In the genomic region with DNA sequence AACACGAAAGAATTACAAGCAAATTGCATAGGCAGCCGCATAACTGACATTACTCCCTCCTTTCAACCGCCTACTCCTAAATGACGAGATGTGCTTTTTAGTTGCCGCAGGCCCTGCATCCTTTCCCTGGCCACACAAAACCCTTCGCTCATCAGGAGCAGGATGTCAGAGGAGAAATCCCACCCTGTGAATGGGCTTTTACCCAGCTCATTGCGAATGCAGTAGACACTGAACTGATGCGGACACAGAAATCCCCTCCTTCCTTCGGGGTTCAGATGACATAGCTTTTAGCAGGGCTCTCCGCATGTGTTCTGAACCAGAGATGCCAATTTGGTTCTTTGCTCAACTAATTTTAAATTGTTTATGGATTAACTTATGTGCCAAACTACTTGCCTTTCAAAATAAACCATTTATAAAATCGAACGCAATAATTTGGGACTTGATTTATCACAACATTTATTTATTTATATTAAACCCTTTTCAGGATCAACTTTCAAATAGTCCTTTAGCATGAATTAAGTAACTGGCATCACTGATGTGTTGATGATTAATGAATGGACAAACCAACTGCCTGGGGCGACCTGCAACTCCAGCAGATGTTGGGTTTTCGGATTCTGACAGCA, we compare ENCODE assay signal across 2 fruit fly cellular contexts.
TF ChIP-seq lines count a peak whose summit lies in the region.

No protein-coding gene starts in this region.

TF ChIP-seq in whole organism, embryonic, 481 proteins besides CTCF, POLR2A, EP300 and RAD21 (continued from another document):
- no peak for TF ChIP-seq nau (GFP tag; optimal IDR thresholded peaks at IDR 0.05; lab: Kevin White, UChicago)
- no peak for TF ChIP-seq ewg (GFP tag; optimal IDR thresholded peaks at IDR 0.05; lab: Kevin White, UChicago)
- peak; percentile 7 for TF ChIP-seq CG10979 (tag; optimal IDR thresholded peaks at IDR 0.05; lab: Kevin White, UChicago)
- TF ChIP-seq Fer1 (GFP tag; optimal IDR thresholded peaks at IDR 0.05; lab: Kevin White, UChicago), result peak; percentile 18
- no peak for TF ChIP-seq CG8290 (GFP tag; optimal IDR thresholded peaks at IDR 0.05; lab: Kevin White, UChicago)
- no peak for TF ChIP-seq CG8290 (tag; optimal IDR thresholded peaks at IDR 0.05; lab: Kevin White, UChicago)
- no peak for TF ChIP-seq CG6791 (GFP tag; IDR thresholded peaks at IDR 0.05; lab: Robert Waterston, UW; ENCODE audit: partially characterized antibody)
- peak in 1 of 3 experiments; percentile 27 for TF ChIP-seq Stat92E (GFP tag; optimal IDR thresholded peaks at IDR 0.05; lab: Kevin White, UChicago)
- TF ChIP-seq ci (GFP tag; IDR thresholded peaks at IDR 0.05; lab: Robert Waterston, UW), result no peak
- no peak for TF ChIP-seq CG16863 (GFP tag; optimal IDR thresholded peaks at IDR 0.05; lab: Kevin White, UChicago)
- no peak for TF ChIP-seq CG16815 (GFP tag; optimal IDR thresholded peaks at IDR 0.05; lab: Kevin White, UChicago)
- TF ChIP-seq her (GFP tag; optimal IDR thresholded peaks at IDR 0.05; lab: Kevin White, UChicago), result no peak
- TF ChIP-seq H2.0 (GFP tag; IDR thresholded peaks at IDR 0.05; lab: Robert Waterston, UW), result no peak
- peak; percentile 27 for TF ChIP-seq tap (tag; optimal IDR thresholded peaks at IDR 0.05; lab: Kevin White, UChicago)
- TF ChIP-seq toy (GFP tag; IDR thresholded peaks at IDR 0.05; lab: Robert Waterston, UW), result no peak
- TF ChIP-seq ash1 (GFP tag; optimal IDR thresholded peaks at IDR 0.05; lab: Kevin White, UChicago), result no peak
- TF ChIP-seq CG34224 (GFP tag; IDR thresholded peaks at IDR 0.05; lab: Robert Waterston, UW; ENCODE audit: partially characterized antibody), result no peak
- TF ChIP-seq CG2712 (tag; optimal IDR thresholded peaks at IDR 0.05; lab: Kevin White, UChicago), result peak; percentile 4
- peak; percentile 82 for TF ChIP-seq Sry-β (GFP tag; optimal IDR thresholded peaks at IDR 0.05; lab: Kevin White, UChicago)
- TF ChIP-seq run (tag; optimal IDR thresholded peaks at IDR 0.05; lab: Kevin White, UChicago), result no peak
- TF ChIP-seq Taf1 (GFP tag; IDR thresholded peaks at IDR 0.05; lab: Robert Waterston, UW), result no peak
- TF ChIP-seq CG2199 (GFP tag; IDR thresholded peaks at IDR 0.05; lab: Robert Waterston, UW), result peak; percentile 92; the same call in 2 of the 3 replicates
- no peak for TF ChIP-seq Dbx (GFP tag; IDR thresholded peaks at IDR 0.05; lab: Robert Waterston, UW)
- no peak for TF ChIP-seq HmgD (GFP tag; optimal IDR thresholded peaks at IDR 0.05; lab: Kevin White, UChicago)

TF ChIP-seq in whole organism, prepupa, 60 proteins besides CTCF, POLR2A, EP300 and RAD21 (continued from another document):
- TF ChIP-seq pdm3 (GFP tag; optimal IDR thresholded peaks at IDR 0.05; lab: Kevin White, UChicago) (no peak), Met (GFP tag; optimal IDR thresholded peaks at IDR 0.05; lab: Kevin White, UChicago) (peak; percentile 24), Blimp-1 (GFP tag; optimal IDR thresholded peaks at IDR 0.05; lab: Kevin White, UChicago) (no peak), Eip75B (GFP tag; optimal IDR thresholded peaks at IDR 0.05; lab: Kevin White, UChicago) (peak; percentile 27), CG15336 (GFP tag; IDR thresholded peaks at IDR 0.05; lab: Robert Waterston, UW) (no peak), CG6276 (GFP tag; optimal IDR thresholded peaks at IDR 0.05; lab: Kevin White, UChicago) (no peak), Sox102F (GFP tag; optimal IDR thresholded peaks at IDR 0.05; lab: Kevin White, UChicago) (no peak), eg (GFP tag; IDR thresholded peaks at IDR 0.05; lab: Robert Waterston, UW) (no peak), achi (GFP tag; optimal IDR thresholded peaks at IDR 0.05; lab: Kevin White, UChicago) (peak; percentile 3), vri (GFP tag; optimal IDR thresholded peaks at IDR 0.05; lab: Kevin White, UChicago) (no peak), esn (GFP tag; optimal IDR thresholded peaks at IDR 0.05; lab: Kevin White, UChicago) (peak; percentile 33), lz (GFP tag; optimal IDR thresholded peaks at IDR 0.05; lab: Kevin White, UChicago) (no peak), salr (GFP tag; optimal IDR thresholded peaks at IDR 0.05; lab: Kevin White, UChicago) (no peak), CG8319 (GFP tag; optimal IDR thresholded peaks at IDR 0.05; lab: Kevin White, UChicago) (no peak), CG31627 (GFP tag; optimal IDR thresholded peaks at IDR 0.05; lab: Kevin White, UChicago) (no peak), spab (GFP tag; optimal IDR thresholded peaks at IDR 0.05; lab: Kevin White, UChicago) (peak; percentile 6), Sox15 (GFP tag; optimal IDR thresholded peaks at IDR 0.05; lab: Kevin White, UChicago) (no peak), Eip93F (GFP tag; optimal IDR thresholded peaks at IDR 0.05; lab: Kevin White, UChicago) (no peak), CG1621 (tag; optimal IDR thresholded peaks at IDR 0.05; lab: Kevin White, UChicago) (no peak), CG8632 (GFP tag; optimal IDR thresholded peaks at IDR 0.05; lab: Kevin White, UChicago) (no peak), CG6808 (GFP tag; optimal IDR thresholded peaks at IDR 0.05; lab: Kevin White, UChicago) (peak; percentile 27), CG6792 (GFP tag; optimal IDR thresholded peaks at IDR 0.05; lab: Kevin White, UChicago) (no peak), Ets96B (tag; optimal IDR thresholded peaks at IDR 0.05; lab: Kevin White, UChicago) (peak; percentile 48), CG32006 (GFP tag; optimal IDR thresholded peaks at IDR 0.05; lab: Kevin White, UChicago) (no peak), Hr39 (GFP tag; optimal IDR thresholded peaks at IDR 0.05; lab: Kevin White, UChicago) (no peak)
